Worm (Caenorhabditis elegans): ENCODE data around the gene C46A5.4.

Gene C46A5.4

DNA sequence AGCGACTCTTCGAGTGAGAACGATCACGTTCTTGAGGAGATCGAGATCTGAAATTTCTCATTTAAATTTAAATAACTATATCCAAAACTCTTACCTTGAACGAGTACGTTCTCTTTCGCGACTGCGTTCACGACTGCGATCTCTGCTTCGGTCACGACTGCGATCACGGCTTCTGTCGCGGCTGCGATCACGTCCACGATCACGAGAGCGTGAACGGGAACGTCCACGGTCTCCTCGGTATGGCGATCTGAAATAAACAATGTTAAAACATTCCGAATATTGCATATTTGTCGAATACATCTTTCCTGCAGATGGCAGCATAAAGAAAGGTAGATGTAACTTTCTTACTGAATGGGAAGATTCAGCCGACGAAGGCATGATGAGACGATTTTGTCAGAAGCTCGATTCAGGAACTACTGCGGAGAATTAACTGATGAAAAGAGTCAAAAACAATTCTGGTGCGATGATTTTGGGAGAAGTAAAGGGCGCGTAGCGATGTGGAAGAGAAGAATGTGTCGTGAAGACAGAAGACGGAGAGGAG lies 33.1 kb upstream of the C46A5.4 start:
- TF ChIP-seq tab-1 (GFP tag; IDR thresholded peaks at IDR 0.05) = no peak
- TF ChIP-seq med-1 (GFP tag; optimal IDR thresholded peaks at IDR 0.05; ENCODE audit: insufficient read depth) = no peak
- TF ChIP-seq klf-2 (GFP tag; conservative IDR thresholded peaks at IDR 0.05) = no peak
- TF ChIP-seq ztf-23 (GFP tag; IDR thresholded peaks at IDR 0.05) = no peak
- no peak for TF ChIP-seq T22C8.4 (GFP tag; IDR thresholded peaks at IDR 0.05)
- no peak for TF ChIP-seq cog-1 (tag; optimal IDR thresholded peaks at IDR 0.05)
- TF ChIP-seq ztf-29 (GFP tag; IDR thresholded peaks at IDR 0.05) = no peak
- no peak for TF ChIP-seq ref-1 (GFP tag; conservative IDR thresholded peaks at IDR 0.05)
- TF ChIP-seq flt-1 (GFP tag; IDR thresholded peaks at IDR 0.05) = no peak

DNA sequence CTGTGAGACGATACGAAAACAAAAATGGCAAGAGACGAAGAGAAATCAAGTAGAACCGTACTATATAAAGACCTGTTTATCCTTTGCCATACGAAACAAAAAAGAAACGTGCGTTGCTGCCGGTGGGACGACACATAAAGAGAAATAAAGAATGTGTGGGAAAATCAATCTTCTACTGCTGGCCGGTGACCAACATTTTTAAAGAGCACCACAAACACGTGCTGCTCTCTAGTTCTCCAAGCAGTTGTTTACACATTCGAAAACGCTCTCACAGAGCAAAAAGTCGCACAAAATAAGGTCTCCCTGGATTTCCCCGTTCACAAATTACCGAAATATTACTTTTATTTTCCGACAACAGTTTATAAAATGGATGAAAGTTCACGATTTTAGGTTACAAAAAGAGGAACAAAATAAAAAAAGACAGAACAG lies 32.4 kb upstream of the C46A5.4 start, which contains the start of gene imp-3:
imp-3 (minus strand) TSS at position 93 of the 429 bp plus-strand sequence.
- TF ChIP-seq ztf-23 (GFP tag; IDR thresholded peaks at IDR 0.05) = no peak
- TF ChIP-seq ztf-29 (GFP tag; IDR thresholded peaks at IDR 0.05) = no peak
- TF ChIP-seq T22C8.4 (GFP tag; IDR thresholded peaks at IDR 0.05) = no peak
- no peak for TF ChIP-seq flt-1 (GFP tag; IDR thresholded peaks at IDR 0.05)
- TF ChIP-seq tab-1 (GFP tag; IDR thresholded peaks at IDR 0.05) = no peak
- TF ChIP-seq klf-2 (GFP tag; conservative IDR thresholded peaks at IDR 0.05) = no peak
- TF ChIP-seq cog-1 (tag; optimal IDR thresholded peaks at IDR 0.05) = no peak
- no peak for TF ChIP-seq ref-1 (GFP tag; conservative IDR thresholded peaks at IDR 0.05)
- no peak for TF ChIP-seq med-1 (GFP tag; optimal IDR thresholded peaks at IDR 0.05; ENCODE audit: insufficient read depth)

DNA sequence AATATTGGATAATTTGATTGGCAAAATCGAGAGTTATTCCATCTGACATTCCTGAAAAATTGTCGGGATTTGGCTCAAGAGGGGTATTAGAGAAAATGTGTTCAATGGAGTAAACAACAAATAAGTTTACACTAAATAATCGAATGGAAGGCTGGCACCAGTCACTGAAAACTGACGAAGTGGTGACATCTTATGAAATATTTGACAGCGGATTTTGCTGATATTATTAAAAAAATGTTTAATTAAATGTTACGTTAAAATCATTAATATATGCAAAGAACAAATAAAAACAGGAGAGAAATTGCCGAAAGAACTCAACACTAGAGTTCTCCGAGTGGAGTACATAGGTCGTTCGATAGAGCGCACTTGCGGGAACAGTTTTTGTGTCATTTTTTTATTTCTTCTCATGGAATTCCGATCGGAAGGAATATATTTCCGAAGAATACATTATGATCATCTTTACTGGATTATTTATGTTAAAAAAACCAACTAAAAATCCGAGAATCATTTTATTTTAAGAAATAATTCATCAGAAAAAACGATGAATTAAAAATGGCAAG lies 28.4 kb upstream of the C46A5.4 start, which contains the start of gene tag-322:
tag-322 (minus strand) TSS at position 51 of the 560 bp plus-strand sequence.
- TF ChIP-seq ref-1 (GFP tag; conservative IDR thresholded peaks at IDR 0.05) (no peak), cog-1 (tag; optimal IDR thresholded peaks at IDR 0.05) (peak; percentile 32)

DNA sequence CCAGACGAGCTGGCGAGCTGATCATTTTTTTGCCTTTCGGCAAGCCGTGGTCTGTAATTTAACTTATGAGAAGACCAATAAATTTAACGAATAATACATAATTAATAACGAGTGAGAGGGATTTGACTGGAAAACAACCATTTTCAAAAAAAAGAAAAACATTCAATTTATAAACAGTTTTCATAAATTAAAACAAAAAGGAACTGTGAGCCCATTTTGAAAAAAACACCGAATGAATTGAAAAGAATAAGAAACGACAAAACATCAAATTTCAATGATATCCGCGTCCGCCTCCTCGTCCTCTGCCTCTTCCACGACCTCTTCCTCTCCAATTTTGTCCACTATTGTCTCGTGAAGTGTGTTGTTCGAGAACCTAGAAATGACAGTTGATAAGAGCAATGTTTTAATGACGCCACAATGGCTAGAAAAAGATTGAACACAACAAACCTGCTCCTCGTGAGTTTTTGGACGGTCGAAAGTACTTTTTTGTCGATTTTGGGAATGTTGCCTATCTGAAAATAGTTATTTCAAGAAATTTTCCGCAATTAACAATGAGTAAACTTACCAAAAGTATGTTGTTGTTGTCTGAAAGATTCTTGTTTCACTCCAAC lies 26.8 kb upstream of the C46A5.4 start, which contains the start of gene tag-321:
tag-321 (minus strand) TSS at position 51 of the 611 bp plus-strand sequence.
- TF ChIP-seq cog-1 (tag; optimal IDR thresholded peaks at IDR 0.05) (no peak), flt-1 (GFP tag; IDR thresholded peaks at IDR 0.05) (no peak), med-1 (GFP tag; optimal IDR thresholded peaks at IDR 0.05; ENCODE audit: insufficient read depth) (no peak), tab-1 (GFP tag; IDR thresholded peaks at IDR 0.05) (no peak), ztf-23 (GFP tag; IDR thresholded peaks at IDR 0.05) (no peak), T22C8.4 (GFP tag; IDR thresholded peaks at IDR 0.05) (no peak), ref-1 (GFP tag; conservative IDR thresholded peaks at IDR 0.05) (no peak), klf-2 (GFP tag; conservative IDR thresholded peaks at IDR 0.05) (no peak), ztf-29 (GFP tag; IDR thresholded peaks at IDR 0.05) (no peak)

DNA sequence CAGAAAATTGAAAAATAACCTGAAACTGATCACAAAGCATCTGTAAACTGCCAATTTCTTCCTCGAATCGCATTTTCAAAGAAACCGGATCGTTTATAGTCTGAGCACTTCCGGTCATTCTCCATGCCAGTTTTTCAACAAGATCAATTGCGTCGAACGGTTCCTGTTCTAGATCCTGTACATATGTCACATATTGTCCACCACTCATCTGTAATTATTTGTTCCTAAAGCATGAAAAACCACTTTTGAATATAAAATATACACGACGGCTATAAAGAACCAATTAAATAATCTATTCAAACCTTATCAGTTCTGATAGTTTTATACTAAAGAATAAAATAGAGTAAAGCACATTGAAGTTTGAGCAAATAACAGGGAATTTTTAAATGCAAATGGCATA lies 25.1 kb upstream of the C46A5.4 start, which contains the start of gene sec-10:
sec-10 (minus strand) TSS at position 208 of the 400 bp plus-strand sequence.
- TF ChIP-seq ref-1 (GFP tag; conservative IDR thresholded peaks at IDR 0.05) (no peak), klf-2 (GFP tag; conservative IDR thresholded peaks at IDR 0.05) (no peak), cog-1 (tag; optimal IDR thresholded peaks at IDR 0.05) (no peak), ztf-23 (GFP tag; IDR thresholded peaks at IDR 0.05) (no peak), tab-1 (GFP tag; IDR thresholded peaks at IDR 0.05) (no peak)

- TF ChIP-seq ref-1 (GFP tag; conservative IDR thresholded peaks at IDR 0.05) = no peak
- no peak for TF ChIP-seq ztf-29 (GFP tag; IDR thresholded peaks at IDR 0.05)
- no peak for TF ChIP-seq tab-1 (GFP tag; IDR thresholded peaks at IDR 0.05)
- no peak for TF ChIP-seq T22C8.4 (GFP tag; IDR thresholded peaks at IDR 0.05)
- TF ChIP-seq ztf-23 (GFP tag; IDR thresholded peaks at IDR 0.05) = no peak
- TF ChIP-seq cog-1 (tag; optimal IDR thresholded peaks at IDR 0.05) = no peak
These were observed 21.7 kb upstream of the C46A5.4 start, which contains the start of gene rpap-3 for ce11 chrIV:7778865-7779264. Gene rpap-3 (minus strand): TSS chrIV:7778965.

- no peak for TF ChIP-seq cog-1 (tag; optimal IDR thresholded peaks at IDR 0.05)
- TF ChIP-seq klf-2 (GFP tag; conservative IDR thresholded peaks at IDR 0.05) = no peak
- no peak for TF ChIP-seq ref-1 (GFP tag; conservative IDR thresholded peaks at IDR 0.05)
- no peak for TF ChIP-seq tab-1 (GFP tag; IDR thresholded peaks at IDR 0.05)
- no peak for TF ChIP-seq med-1 (GFP tag; optimal IDR thresholded peaks at IDR 0.05; ENCODE audit: insufficient read depth)
- TF ChIP-seq ztf-23 (GFP tag; IDR thresholded peaks at IDR 0.05) = no peak
- TF ChIP-seq ztf-29 (GFP tag; IDR thresholded peaks at IDR 0.05) = no peak
- no peak for TF ChIP-seq T22C8.4 (GFP tag; IDR thresholded peaks at IDR 0.05)
- TF ChIP-seq flt-1 (GFP tag; IDR thresholded peaks at IDR 0.05) = no peak
These were observed 18.6 kb upstream of the C46A5.4 start, which contains the start of gene swd-2.1 for ce11 chrIV:7775725-7776124. Gene swd-2.1 (plus strand): TSS chrIV:7776025.

- TF ChIP-seq cog-1 (tag; optimal IDR thresholded peaks at IDR 0.05) (no peak), ztf-23 (GFP tag; IDR thresholded peaks at IDR 0.05) (no peak), med-1 (GFP tag; optimal IDR thresholded peaks at IDR 0.05; ENCODE audit: insufficient read depth) (no peak), klf-2 (GFP tag; conservative IDR thresholded peaks at IDR 0.05) (no peak), flt-1 (GFP tag; IDR thresholded peaks at IDR 0.05) (no peak), tab-1 (GFP tag; IDR thresholded peaks at IDR 0.05) (no peak), T22C8.4 (GFP tag; IDR thresholded peaks at IDR 0.05) (no peak), ref-1 (GFP tag; conservative IDR thresholded peaks at IDR 0.05) (no peak), ztf-29 (GFP tag; IDR thresholded peaks at IDR 0.05) (no peak)
These were observed 17.1 kb upstream of the C46A5.4 start, which contains the start of the genes hcf-1 and swd-2.2 for ce11 chrIV:7774206-7774605. Gene hcf-1 (minus strand): TSS chrIV:7774275. Gene swd-2.2 (plus strand): TSS chrIV:7774411.

DNA sequence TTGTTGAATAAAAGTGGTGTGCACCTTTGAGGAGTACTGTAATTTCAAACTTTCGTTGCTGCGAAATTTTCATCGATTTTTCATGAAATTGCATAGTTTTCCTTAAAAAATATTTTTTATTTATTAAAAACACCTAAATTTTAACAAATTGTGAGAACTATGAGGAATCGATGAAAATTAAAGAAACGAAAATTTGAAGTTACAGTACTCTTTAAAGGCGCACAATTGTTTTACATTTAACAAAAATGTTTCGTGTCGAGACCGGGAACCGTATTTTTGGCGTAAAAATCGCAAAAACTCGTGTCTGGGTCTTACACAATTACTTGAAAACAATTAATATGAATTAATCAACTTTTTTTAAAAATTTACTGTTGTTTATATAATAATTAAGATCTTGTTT lies 13.0 kb upstream of the C46A5.4 start, which contains the start of gene rdl-1:
rdl-1 (minus strand) TSS at position 101 of the 400 bp plus-strand sequence.
- TF ChIP-seq T22C8.4 (GFP tag; IDR thresholded peaks at IDR 0.05) = no peak
- TF ChIP-seq med-1 (GFP tag; optimal IDR thresholded peaks at IDR 0.05; ENCODE audit: insufficient read depth) = no peak
- no peak for TF ChIP-seq ztf-29 (GFP tag; IDR thresholded peaks at IDR 0.05)
- TF ChIP-seq klf-2 (GFP tag; conservative IDR thresholded peaks at IDR 0.05) = no peak
- no peak for TF ChIP-seq ztf-23 (GFP tag; IDR thresholded peaks at IDR 0.05)
- no peak for TF ChIP-seq cog-1 (tag; optimal IDR thresholded peaks at IDR 0.05)
- TF ChIP-seq tab-1 (GFP tag; IDR thresholded peaks at IDR 0.05) = no peak
- TF ChIP-seq flt-1 (GFP tag; IDR thresholded peaks at IDR 0.05) = no peak
- no peak for TF ChIP-seq ref-1 (GFP tag; conservative IDR thresholded peaks at IDR 0.05)
